Fruit fly (Drosophila melanogaster) whole organism, embryonic: ENCODE measurements around the gene RpL6.
A peak's percentile ranks its signal among the peaks of the same experiment; 100 is the strongest.

Source experiments
- Awh ChIP-seq: fragments of 200-800 bp; sonication (Bioruptor generic); IDR thresholded peaks from 2 replicates; pipeline ENCODE4, ENCODE4 v1.3.6; 2022; ENCODE audit warnings: missing biosample characterization, missing genetic modification characterization
- B-H1 ChIP-seq: fragments of 200-800 bp; sonication (Bioruptor generic); IDR thresholded peaks from 3 replicates; pipeline ENCODE4 v1.3.6; 2022; ENCODE audit warnings: missing biosample characterization, missing genetic modification characterization
- Blimp-1 ChIP-seq: fragments of 200-800 bp; sonication (Bioruptor generic); optimal IDR thresholded peaks from 3 replicates; lab custom pipeline; 2018; ENCODE audit warnings: missing biosample characterization, missing genetic modification characterization, mild to moderate bottlenecking, moderate library complexity, missing genetic modification reagents
- CG1024 ChIP-seq: fragments of 200-800 bp; sonication (Bioruptor generic); IDR thresholded peaks from 2 replicates; pipeline ENCODE4 v1.3.6; 2022; ENCODE audit warnings: missing biosample characterization, missing genetic modification characterization
- CG10565 ChIP-seq: fragments of 200-800 bp; sonication (Bioruptor generic); optimal IDR thresholded peaks from 3 replicates; lab custom pipeline; 2016; ENCODE audit warnings: missing biosample characterization, mild to moderate bottlenecking, missing genetic modification characterization
- CG11723 ChIP-seq: fragments of 200-800 bp; sonication (Bioruptor generic); optimal IDR thresholded peaks from 2 replicates; lab custom pipeline; 2017; ENCODE audit warnings: missing biosample characterization, mild to moderate bottlenecking, missing genetic modification characterization
- CG12155 ChIP-seq: fragments of 200-800 bp; sonication (Bioruptor generic); optimal IDR thresholded peaks from 3 replicates; lab custom pipeline; 2016; ENCODE audit warnings: missing biosample characterization, missing genetic modification characterization
- CG12236 ChIP-seq: fragments of 200-800 bp; sonication (Bioruptor generic); optimal IDR thresholded peaks from 2 replicates; lab custom pipeline; 2016; ENCODE audit warnings: missing biosample characterization, missing genetic modification characterization
- CG1233 ChIP-seq: fragments of 200-800 bp; sonication (Bioruptor generic); optimal IDR thresholded peaks from 4 replicates; lab custom pipeline; 2018; ENCODE audit warnings: missing biosample characterization, mild to moderate bottlenecking, missing genetic modification characterization
- CG15073 ChIP-seq: fragments of 200-800 bp; sonication (Bioruptor generic); optimal IDR thresholded peaks from 2 replicates; lab custom pipeline; 2016; ENCODE audit warnings: missing biosample characterization, missing genetic modification characterization
- CG16779 ChIP-seq: fragments of 200-800 bp; sonication (Bioruptor generic); IDR thresholded peaks from 2 replicates; pipeline ENCODE4 v1.3.6; 2022; ENCODE audit warnings: missing biosample characterization, missing genetic modification characterization
- CG16863 ChIP-seq: fragments of 200-800 bp; sonication (Bioruptor generic); optimal IDR thresholded peaks from 3 replicates; lab custom pipeline; 2016; ENCODE audit warnings: missing biosample characterization, missing genetic modification characterization
- CG17359 ChIP-seq: fragments of 200-800 bp; sonication (Bioruptor generic); optimal IDR thresholded peaks from 3 replicates; lab custom pipeline; 2018; ENCODE audit warnings: missing biosample characterization, mild to moderate bottlenecking, missing genetic modification characterization, moderate library complexity
- CG17385 ChIP-seq: fragments of 200-800 bp; sonication (Bioruptor generic); optimal IDR thresholded peaks from 3 replicates; lab custom pipeline; 2018; ENCODE audit warnings: missing biosample characterization, mild to moderate bottlenecking, missing genetic modification characterization
- CG17612 ChIP-seq: fragments of 200-800 bp; sonication (Bioruptor generic); IDR thresholded peaks from 2 replicates; pipeline ENCODE4 v1.3.6; 2022; ENCODE audit warnings: missing biosample characterization, missing genetic modification characterization
- CG18262 ChIP-seq: fragments of 200-800 bp; optimal IDR thresholded peaks from 3 replicates; lab custom pipeline; 2019; ENCODE audit warnings: missing biosample characterization, mild to moderate bottlenecking, missing genetic modification characterization, moderate library complexity
- CG18476 ChIP-seq: fragments of 200-800 bp; sonication (Bioruptor generic); optimal IDR thresholded peaks from 2 replicates; lab custom pipeline; 2016; ENCODE audit warnings: missing biosample characterization, mild to moderate bottlenecking, missing genetic modification characterization
- CG2116 ChIP-seq: fragments of 200-800 bp; sonication (Bioruptor generic); optimal IDR thresholded peaks from 3 replicates; lab custom pipeline; 2018; ENCODE audit warnings: missing biosample characterization, mild to moderate bottlenecking, missing genetic modification characterization
- CG2202 ChIP-seq: fragments of 200-800 bp; sonication (Bioruptor generic); optimal IDR thresholded peaks from 2 replicates; lab custom pipeline; 2018; ENCODE audit warnings: missing biosample characterization, mild to moderate bottlenecking, missing genetic modification characterization
- CG3281 ChIP-seq: fragments of 200-800 bp; sonication (Bioruptor generic); optimal IDR thresholded peaks from 3 replicates; lab custom pipeline; 2017; ENCODE audit warnings: missing biosample characterization, mild to moderate bottlenecking, missing genetic modification characterization
- CG34224 ChIP-seq: fragments of 200-800 bp; sonication (Bioruptor generic); IDR thresholded peaks from 3 replicates; pipeline ENCODE4 v1.3.6; 2022; ENCODE audit warnings: missing biosample characterization, missing genetic modification characterization; ENCODE audit not compliant: partially characterized antibody
- CG34422 ChIP-seq: fragments of 200-800 bp; sonication (Bioruptor generic); IDR thresholded peaks from 3 replicates; pipeline ENCODE4 v1.3.6; 2022; ENCODE audit warnings: missing biosample characterization, missing genetic modification characterization
- CG7745 ChIP-seq: fragments of 200-800 bp; sonication (Bioruptor generic); optimal IDR thresholded peaks from 2 replicates; lab custom pipeline; 2018; ENCODE audit warnings: missing biosample characterization, mild to moderate bottlenecking, missing genetic modification characterization, moderate library complexity
- CG8359 ChIP-seq: fragments of 200-800 bp; sonication (Bioruptor generic); optimal IDR thresholded peaks from 2 replicates; lab custom pipeline; 2017; ENCODE audit warnings: missing biosample characterization, mild to moderate bottlenecking, missing genetic modification characterization, borderline replicate concordance
- CG8388 ChIP-seq: fragments of 200-800 bp; sonication (Bioruptor generic); optimal IDR thresholded peaks from 2 replicates; lab custom pipeline; 2019; ENCODE audit warnings: missing biosample characterization, mild to moderate bottlenecking, missing genetic modification characterization, moderate library complexity
- CG9727 ChIP-seq: fragments of 200-800 bp; sonication (Bioruptor generic); optimal IDR thresholded peaks from 3 replicates; lab custom pipeline; 2017; ENCODE audit warnings: missing biosample characterization, mild to moderate bottlenecking, missing genetic modification characterization
- CG9932 ChIP-seq: fragments of 200-800 bp; sonication (Bioruptor generic); IDR thresholded peaks from 2 replicates; pipeline ENCODE4 v1.3.6; 2022; ENCODE audit warnings: missing biosample characterization, missing genetic modification characterization
- D ChIP-seq, 2 experiments: fragments of 200-800 bp in 1 of 2; fragments of >200 bp in 1 of 2; sonication (Bioruptor generic) in 1 of 2; optimal IDR thresholded peaks; 2 replicates in 1 of 2; 3 replicates in 1 of 2; lab custom pipeline; 2017; ENCODE audit warnings: mild to moderate bottlenecking in 1 of 2, missing biosample characterization in 1 of 2, missing genetic modification characterization in 1 of 2, missing genetic modification reagents in 1 of 2
- Deaf1 ChIP-seq: fragments of 200-800 bp; optimal IDR thresholded peaks from 3 replicates; lab custom pipeline; 2019; ENCODE audit warnings: missing biosample characterization, mild to moderate bottlenecking, missing genetic modification characterization, moderate library complexity
- Dip3 ChIP-seq: fragments of 200-800 bp; sonication (Bioruptor generic); optimal IDR thresholded peaks from 3 replicates; lab custom pipeline; 2016; ENCODE audit warnings: missing biosample characterization, missing genetic modification characterization
- Dp ChIP-seq: fragments of 200-800 bp; sonication (Bioruptor generic); optimal IDR thresholded peaks from 2 replicates; lab custom pipeline; 2018; ENCODE audit warnings: missing biosample characterization, mild to moderate bottlenecking, missing genetic modification characterization, moderate library complexity
- Jarid2 ChIP-seq: fragments of 200-800 bp; sonication (Bioruptor generic); optimal IDR thresholded peaks from 3 replicates; lab custom pipeline; 2017; ENCODE audit warnings: mild to moderate bottlenecking, missing biosample characterization, missing genetic modification reagents, missing genetic modification characterization
- Lhr ChIP-seq: fragments of 200-800 bp; sonication (Bioruptor generic); optimal IDR thresholded peaks from 3 replicates; lab custom pipeline; 2017; ENCODE audit warnings: mild to moderate bottlenecking, missing biosample characterization, missing genetic modification reagents, missing genetic modification characterization
- MBD-R2 ChIP-seq: fragments of 200-800 bp; sonication (Bioruptor generic); IDR thresholded peaks from 2 replicates; pipeline ENCODE4 v1.3.6; 2022; ENCODE audit warnings: missing biosample characterization, missing genetic modification characterization
- Trl ChIP-seq, 3 experiments: fragments of >200 bp in 2 of 3; fragments of 200-800 bp in 1 of 3; sonication (Bioruptor generic) in 1 of 3; optimal IDR thresholded peaks; 2 replicates in 1 of 3; 3 replicates in 2 of 3; lab custom pipeline; 2016 to 2017; ENCODE audit warnings: missing biosample characterization in 1 of 3, missing genetic modification characterization in 1 of 3
- ash1 ChIP-seq: fragments of 200-800 bp; sonication (Bioruptor generic); optimal IDR thresholded peaks from 2 replicates; lab custom pipeline; 2018; ENCODE audit warnings: missing biosample characterization, mild to moderate bottlenecking, missing genetic modification characterization
- bbx ChIP-seq: fragments of 200-800 bp; sonication (Bioruptor generic); IDR thresholded peaks from 2 replicates; pipeline ENCODE4 v1.3.6; 2022; ENCODE audit warnings: missing biosample characterization, missing genetic modification characterization; ENCODE audit not compliant: partially characterized antibody
- chif ChIP-seq, 2 experiments: fragments of 200-800 bp; sonication (Bioruptor generic); optimal IDR thresholded peaks; 3 replicates each; lab custom pipeline; 2016; ENCODE audit warnings: missing biosample characterization in 2 of 2, missing genetic modification characterization in 2 of 2
- da ChIP-seq: fragments of 200-800 bp; sonication (Bioruptor generic); optimal IDR thresholded peaks from 2 replicates; lab custom pipeline; 2016; ENCODE audit warnings: missing biosample characterization, missing genetic modification characterization
- eyg ChIP-seq: fragments of 200-800 bp; sonication (Bioruptor generic); optimal IDR thresholded peaks from 3 replicates; lab custom pipeline; 2016; ENCODE audit warnings: missing biosample characterization, missing genetic modification characterization
- gsb ChIP-seq: fragments of 200-800 bp; sonication (Bioruptor generic); IDR thresholded peaks from 2 replicates; pipeline ENCODE4 v1.3.6; 2022; ENCODE audit warnings: missing biosample characterization, missing genetic modification characterization
- h ChIP-seq: fragments of >200 bp; optimal IDR thresholded peaks from 2 replicates; lab custom pipeline; 2017
- hth ChIP-seq: fragments of >200 bp; optimal IDR thresholded peaks from 2 replicates; lab custom pipeline; 2017; ENCODE audit warnings: inconsistent platforms
- jing ChIP-seq: fragments of 200-800 bp; sonication (Bioruptor generic); optimal IDR thresholded peaks from 2 replicates; lab custom pipeline; 2018; ENCODE audit warnings: missing biosample characterization, mild to moderate bottlenecking, missing genetic modification characterization
- knrl ChIP-seq: fragments of 200-800 bp; sonication (Bioruptor generic); IDR thresholded peaks from 3 replicates; pipeline ENCODE4 v1.3.6; 2022; ENCODE audit warnings: missing biosample characterization, missing genetic modification characterization; ENCODE audit not compliant: partially characterized antibody
- lab ChIP-seq: fragments of 200-800 bp; sonication (Bioruptor generic); optimal IDR thresholded peaks from 3 replicates; lab custom pipeline; 2017; ENCODE audit warnings: missing biosample characterization, missing genetic modification characterization, mild to moderate bottlenecking, moderate library complexity, missing genetic modification reagents
- pnt ChIP-seq: fragments of 200-800 bp; sonication (Bioruptor generic); optimal IDR thresholded peaks from 3 replicates; lab custom pipeline; 2016; ENCODE audit warnings: missing biosample characterization, missing genetic modification characterization
- ro ChIP-seq: fragments of 200-800 bp; sonication (Bioruptor generic); IDR thresholded peaks from 2 replicates; pipeline ENCODE4 v1.3.6; 2022; ENCODE audit warnings: missing biosample characterization, missing genetic modification characterization
- sna ChIP-seq: fragments of 200-800 bp; sonication (Bioruptor generic); IDR thresholded peaks from 2 replicates; pipeline ENCODE4 v1.3.6; 2022; ENCODE audit warnings: missing biosample characterization, missing genetic modification characterization; ENCODE audit not compliant: partially characterized antibody
- sr ChIP-seq: fragments of 200-800 bp; sonication (Bioruptor generic); IDR thresholded peaks from 3 replicates; pipeline ENCODE4 v1.3.6; 2022; ENCODE audit warnings: missing biosample characterization, missing genetic modification characterization

The RpL6 gene

dm6 chr3R:31588374-31588773 lies 7.6 kb downstream of the RpL6 start, which contains the start of gene CG1635 (continued):
- peak; percentile 95 for TF ChIP-seq ash1
- peak; percentile 100 for TF ChIP-seq CG17359 (tag; lab: Kevin White, UChicago)
- TF ChIP-seq jing (GFP tag; lab: Kevin White, UChicago): peak; percentile 97
- TF ChIP-seq Awh (GFP tag; lab: Robert Waterston, UW): peak; percentile 100
- peak; percentile 99 for TF ChIP-seq Dip3 (GFP tag; lab: Kevin White, UChicago)
- peak; percentile 96 for TF ChIP-seq CG7745 (tag; lab: Kevin White, UChicago)
- peak; percentile 73 for TF ChIP-seq sna (GFP tag; lab: Robert Waterston, UW)
- peak; percentile 100 for TF ChIP-seq CG17385 (GFP tag; lab: Kevin White, UChicago)
- TF ChIP-seq da: peak; percentile 97
- peak; percentile 99 for TF ChIP-seq CG8388
- peak; percentile 91 for TF ChIP-seq CG2116 (GFP tag; lab: Kevin White, UChicago)
- TF ChIP-seq CG1024 (GFP tag; lab: Robert Waterston, UW): peak; percentile 98
- peak; percentile 51 for TF ChIP-seq Dp (GFP tag; lab: Kevin White, UChicago)
- peak; percentile 100 for TF ChIP-seq CG9932 (GFP tag; lab: Robert Waterston, UW)
- peak; percentile 98 for TF ChIP-seq CG16863
- TF ChIP-seq Lhr: peak; percentile 97
- peak; percentile 98 for TF ChIP-seq ro (GFP tag; lab: Robert Waterston, UW)
- no peak for TF ChIP-seq hth
- peak; percentile 99 for TF ChIP-seq CG11723 (GFP tag; lab: Kevin White, UChicago)
- peak; percentile 100 for TF ChIP-seq MBD-R2 (GFP tag; lab: Robert Waterston, UW)
- TF ChIP-seq CG18262: peak; percentile 100
- peak; percentile 100 for TF ChIP-seq lab (GFP tag; lab: Kevin White, UChicago)
- peak; percentile 87 for TF ChIP-seq CG34224
- TF ChIP-seq Trl (optimal IDR thresholded peaks at IDR 0.05; lab: Kevin White, UChicago): no peak
- TF ChIP-seq Trl (GFP tag; optimal IDR thresholded peaks at IDR 0.05; lab: Kevin White, UChicago): peak; percentile 95
- peak; percentile 92 for TF ChIP-seq Jarid2 (GFP tag; lab: Kevin White, UChicago)
- TF ChIP-seq CG10565 (GFP tag; lab: Kevin White, UChicago): peak; percentile 94
- TF ChIP-seq h (lab: Kevin White, UChicago): no peak
- TF ChIP-seq CG17612 (GFP tag; lab: Robert Waterston, UW): peak; percentile 98
- TF ChIP-seq B-H1 (GFP tag; lab: Robert Waterston, UW): peak; percentile 98
- TF ChIP-seq CG16779 (GFP tag; lab: Robert Waterston, UW): peak; percentile 98
- TF ChIP-seq CG18476: peak; percentile 99
- TF ChIP-seq CG15073 (GFP tag; lab: Kevin White, UChicago): peak; percentile 86
- no peak for TF ChIP-seq D (optimal IDR thresholded peaks at IDR 0.05; lab: Kevin White, UChicago)
- peak; percentile 99 for TF ChIP-seq D (GFP tag; optimal IDR thresholded peaks at IDR 0.05; lab: Kevin White, UChicago)
- TF ChIP-seq CG2202 (tag; lab: Kevin White, UChicago): peak; percentile 99
- peak; percentile 98 for TF ChIP-seq eyg (GFP tag; lab: Kevin White, UChicago)
- TF ChIP-seq CG9727 (GFP tag; lab: Kevin White, UChicago): peak; percentile 98
- TF ChIP-seq Blimp-1 (GFP tag; lab: Kevin White, UChicago): peak; percentile 99
- peak; percentile 100 for TF ChIP-seq CG3281 (GFP tag; lab: Kevin White, UChicago)
- peak; percentile 99 for TF ChIP-seq gsb (GFP tag; lab: Robert Waterston, UW)
- peak; percentile 98 for TF ChIP-seq CG12155 (GFP tag; lab: Kevin White, UChicago)
- peak; percentile 55 for TF ChIP-seq knrl (GFP tag; lab: Robert Waterston, UW)
- TF ChIP-seq CG34422 (GFP tag; lab: Robert Waterston, UW): peak; percentile 99
- TF ChIP-seq sr: peak; percentile 97
- TF ChIP-seq bbx (GFP tag; lab: Robert Waterston, UW): peak; percentile 49
- TF ChIP-seq Deaf1: peak; percentile 93
- TF ChIP-seq CG1233 (GFP tag; lab: Kevin White, UChicago): peak; percentile 99
- TF ChIP-seq chif (GFP tag; optimal IDR thresholded peaks at IDR 0.05; lab: Kevin White, UChicago): peak; percentile 98
- peak; percentile 95 for TF ChIP-seq CG8359
- peak; percentile 94 for TF ChIP-seq CG12236 (GFP tag; lab: Kevin White, UChicago)
- peak; percentile 87 for TF ChIP-seq pnt
